Fruit fly (Drosophila melanogaster): Measurements from ENCODE around the gene CG31817.

DNA sequence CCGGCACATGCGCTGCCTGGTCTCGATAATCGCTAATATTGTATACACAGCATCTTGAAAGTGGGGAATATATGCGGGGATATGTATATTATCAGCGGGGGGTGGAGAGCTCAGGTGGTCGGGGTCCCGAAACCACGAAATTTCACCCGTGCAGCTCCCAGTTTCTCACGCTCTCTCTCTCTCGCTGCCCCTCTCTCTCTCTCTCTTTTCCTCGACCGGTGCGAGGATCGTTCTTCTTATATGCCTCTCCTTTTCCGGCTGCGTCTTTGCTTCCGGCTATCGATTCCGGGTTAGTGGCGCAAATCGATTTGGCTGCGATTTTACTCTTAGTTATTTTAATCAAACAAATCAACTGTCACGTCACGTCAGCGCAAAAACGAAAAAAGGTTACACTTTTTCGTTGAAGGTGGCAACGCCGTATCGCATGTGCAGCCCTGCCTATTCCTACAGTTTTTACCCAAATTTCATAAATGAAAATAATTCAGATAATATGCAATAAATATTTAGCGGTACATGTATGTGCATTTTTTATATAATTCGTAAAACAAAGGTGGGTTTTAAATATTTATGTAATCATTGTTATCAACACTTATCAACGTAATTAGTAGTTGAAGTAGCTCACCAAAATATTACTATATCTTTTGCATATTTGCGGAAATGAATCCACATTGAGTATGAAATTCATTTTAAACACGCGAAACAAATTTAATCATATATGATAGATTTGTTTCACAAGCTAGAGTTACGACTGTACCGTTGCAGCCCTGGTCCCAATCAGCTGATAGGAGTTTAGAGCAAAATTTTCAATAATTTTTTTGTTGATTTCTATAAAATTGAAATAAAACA lies 38.0 kb downstream of the CG31817 start, which contains the start of the genes heix and CG17328:
- no peak for TF ChIP-seq toe (GFP tag; optimal IDR thresholded peaks at IDR 0.05)
- TF ChIP-seq kay (GFP tag; ENCODE audit: borderline replicate concordance), result peak; percentile 91
- TF ChIP-seq Clk (GFP tag; optimal IDR thresholded peaks at IDR 0.05), result peak; percentile 44
- TF ChIP-seq bab1 (GFP tag; optimal IDR thresholded peaks at IDR 0.05), result peak; percentile 81
- peak; percentile 71 for TF ChIP-seq CG7101 (tag; optimal IDR thresholded peaks at IDR 0.05)
- TF ChIP-seq CG11617 (GFP tag; optimal IDR thresholded peaks at IDR 0.05), result peak; percentile 78
- no peak for TF ChIP-seq cnc (optimal IDR thresholded peaks at IDR 0.05)
- TF ChIP-seq tj (GFP tag; optimal IDR thresholded peaks at IDR 0.05), result peak; percentile 68
- peak; percentile 48 for TF ChIP-seq CG14711 (tag; optimal IDR thresholded peaks at IDR 0.05)
- peak; percentile 27 for TF ChIP-seq cic (GFP tag; optimal IDR thresholded peaks at IDR 0.05)
